Fruit fly (Drosophila melanogaster) whole organism, prepupa: ENCODE measurements around the gene plum.

Experiments used
- Blimp-1 ChIP-seq: fragments of 200-800 bp; sonication (Bioruptor generic); optimal IDR thresholded peaks from 3 replicates; lab custom pipeline; 2017; ENCODE audit warnings: missing biosample characterization, missing genetic modification characterization, mild to moderate bottlenecking, moderate library complexity, missing genetic modification reagents
- CG31627 ChIP-seq: fragments of 200-800 bp; sonication (Bioruptor generic); optimal IDR thresholded peaks from 3 replicates; lab custom pipeline; 2016; ENCODE audit warnings: missing biosample characterization, missing genetic modification characterization
- CG6792 ChIP-seq: fragments of 200-800 bp; sonication (Bioruptor generic); optimal IDR thresholded peaks from 3 replicates; lab custom pipeline; 2016; ENCODE audit warnings: missing biosample characterization, missing genetic modification characterization
- CG6854 ChIP-seq: fragments of 200-800 bp; sonication (Bioruptor generic); optimal IDR thresholded peaks from 2 replicates; lab custom pipeline; 2017; ENCODE audit warnings: missing biosample characterization, mild to moderate bottlenecking, missing genetic modification characterization
- Hr4 ChIP-seq: fragments of 200-800 bp; sonication (Bioruptor generic); optimal IDR thresholded peaks from 3 replicates; lab custom pipeline; 2016; ENCODE audit warnings: missing biosample characterization, missing genetic modification characterization
- Lpt ChIP-seq: fragments of 200-800 bp; sonication (Bioruptor generic); optimal IDR thresholded peaks from 3 replicates; lab custom pipeline; 2016; ENCODE audit warnings: missing biosample characterization, missing genetic modification characterization
- Met ChIP-seq: fragments of 200-800 bp; sonication (Bioruptor generic); optimal IDR thresholded peaks from 3 replicates; lab custom pipeline; 2016; ENCODE audit warnings: missing biosample characterization, missing genetic modification characterization
- acj6 ChIP-seq: fragments of 200-800 bp; sonication (Bioruptor generic); optimal IDR thresholded peaks from 3 replicates; lab custom pipeline; 2016; ENCODE audit warnings: missing biosample characterization, missing genetic modification characterization
- fd59A ChIP-seq: fragments of 200-800 bp; sonication (Bioruptor generic); optimal IDR thresholded peaks from 2 replicates; lab custom pipeline; 2017; ENCODE audit warnings: missing biosample characterization, mild to moderate bottlenecking, missing genetic modification characterization, missing genetic modification reagents
- fd85E ChIP-seq: fragments of 200-800 bp; sonication (Bioruptor generic); optimal IDR thresholded peaks from 3 replicates; lab custom pipeline; 2016; ENCODE audit warnings: missing biosample characterization, missing genetic modification characterization
- topi ChIP-seq: fragments of 200-800 bp; sonication (Bioruptor generic); optimal IDR thresholded peaks from 3 replicates; lab custom pipeline; 2016; ENCODE audit warnings: missing biosample characterization, missing genetic modification characterization

DNA sequence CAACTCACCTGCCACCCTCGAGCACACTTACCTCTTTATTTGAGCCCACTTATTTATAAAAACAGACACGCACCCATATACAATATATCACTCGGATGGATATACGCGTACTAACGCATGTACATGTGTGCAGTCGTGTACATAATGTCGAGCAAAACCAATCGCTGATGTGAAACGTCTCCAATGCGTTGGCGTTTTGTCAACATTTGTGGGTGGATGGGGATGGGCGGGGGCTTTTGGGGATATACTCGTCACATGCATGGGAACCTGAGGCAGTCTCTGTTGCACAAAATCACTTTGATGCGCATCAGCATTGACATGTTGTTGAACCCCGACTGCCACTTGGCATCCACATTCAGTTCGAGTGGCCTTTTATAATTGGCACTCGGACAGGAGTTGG is 99.0 kb downstream of the plum start:
- no peak for TF ChIP-seq topi (GFP tag; lab: Kevin White, UChicago)
- no peak for TF ChIP-seq acj6 (GFP tag; lab: Kevin White, UChicago)
- TF ChIP-seq Met (GFP tag; lab: Kevin White, UChicago): no peak
- no peak for TF ChIP-seq Hr4 (GFP tag; lab: Kevin White, UChicago)
- TF ChIP-seq CG6854 (GFP tag; lab: Kevin White, UChicago): no peak
- no peak for TF ChIP-seq fd59A (GFP tag; lab: Kevin White, UChicago)
- TF ChIP-seq CG31627 (GFP tag; lab: Kevin White, UChicago): no peak
- TF ChIP-seq fd85E (GFP tag; lab: Kevin White, UChicago): no peak
- no peak for TF ChIP-seq Lpt (GFP tag; lab: Kevin White, UChicago)
- no peak for TF ChIP-seq CG6792 (GFP tag; lab: Kevin White, UChicago)
- TF ChIP-seq Blimp-1 (GFP tag; lab: Kevin White, UChicago): no peak
